Worm (Caenorhabditis elegans): ENCODE measurements around the gene try-1.

- TF ChIP-seq ceh-82 (tag; optimal IDR thresholded peaks at IDR 0.05) = no peak
- no peak for TF ChIP-seq nhr-77 (tag; optimal IDR thresholded peaks at IDR 0.05)
- TF ChIP-seq efl-3 (GFP tag; optimal IDR thresholded peaks at IDR 0.05) = no peak
- TF ChIP-seq unc-130 (tag; optimal IDR thresholded peaks at IDR 0.05) = no peak
Measured at ce11 chrII:4925198-4925764, 24.0 kb downstream of the try-1 start, which contains the start of gene aagr-2.

All from whole organism, L1 larva.